Worm (Caenorhabditis elegans) whole organism, L4 larva: ENCODE measurements around the gene ops-1.

ENCODE experiments used
- aha-1 ChIP-seq: fragments of 150-350 bp; peaks from one replicate; lab custom pipeline; 2014; ENCODE audit warnings: missing biosample characterization, missing genetic modification characterization
- aly-2 ChIP-seq: sonication (generic microtip); optimal IDR thresholded peaks from 2 replicates; lab custom pipeline; 2018; ENCODE audit warnings: missing biosample characterization, missing genetic modification characterization
- daf-19 ChIP-seq: fragments of 200-800 bp; sonication (Bioruptor generic); conservative IDR thresholded peaks from 2 replicates; pipeline ENCODE4 v1.3.6; 2022; ENCODE audit warnings: missing genetic modification characterization, missing compliant biosample characterization
- duxl-1 ChIP-seq: sonication (generic microtip); optimal IDR thresholded peaks from 2 replicates; lab custom pipeline; 2016; ENCODE audit warnings: mild to moderate bottlenecking, missing genetic modification characterization, moderate library complexity, missing compliant biosample characterization; ENCODE audit not compliant: poor library complexity
- hif-1 ChIP-seq, 2 experiments: sonication (generic microtip); optimal IDR thresholded peaks; 2 replicates each; lab custom pipeline; 2016 to 2017; ENCODE audit warnings: missing compliant biosample characterization in 2 of 2, missing genetic modification characterization in 2 of 2, missing genetic modification reagents in 2 of 2, missing genotype in 2 of 2, mild to moderate bottlenecking in 1 of 2
- nhr-41 ChIP-seq: fragments of 200-800 bp; sonication (Bioruptor generic); IDR thresholded peaks from 2 replicates; pipeline ENCODE4 v1.3.6; 2022; ENCODE audit warnings: missing genetic modification reagents, missing genetic modification characterization, missing compliant biosample characterization
- nhr-76 ChIP-seq: fragments of 150-350 bp; optimal IDR thresholded peaks from 2 replicates; lab custom pipeline; 2014; ENCODE audit warnings: missing biosample characterization, missing genetic modification characterization
- snpc-4 ChIP-seq: fragments of 150-350 bp; optimal IDR thresholded peaks from 2 replicates; lab custom pipeline; 2014; ENCODE audit warnings: missing biosample characterization, missing genetic modification characterization
- unc-130 ChIP-seq: sonication (generic microtip); optimal IDR thresholded peaks from 2 replicates; lab custom pipeline; 2016; ENCODE audit warnings: missing genetic modification reagents, missing genetic modification characterization, missing compliant biosample characterization
- unc-39 ChIP-seq: sonication (generic microtip); optimal IDR thresholded peaks from 2 replicates; lab custom pipeline; 2017; ENCODE audit warnings: missing biosample characterization, missing genetic modification characterization
- unc-62 ChIP-seq, 3 experiments: fragments of 150-350 bp in 1 of 3; sonication (generic microtip); optimal IDR thresholded peaks in 2 of 3; peaks in 1 of 3; 1 replicate in 1 of 3; 2 replicates in 2 of 3; lab custom pipeline; 2014 to 2017; ENCODE audit warnings: missing biosample characterization in 3 of 3, missing genetic modification characterization in 3 of 3, missing genetic modification reagents in 3 of 3, missing genotype in 1 of 3
- zag-1 ChIP-seq: fragments of 150-350 bp; optimal IDR thresholded peaks from 2 replicates; lab custom pipeline; 2014; ENCODE audit warnings: missing biosample characterization, missing genetic modification characterization
- ztf-11 ChIP-seq: fragments of 150-350 bp; optimal IDR thresholded peaks from 2 replicates; lab custom pipeline; 2014; ENCODE audit warnings: missing biosample characterization, missing genetic modification characterization

DNA sequence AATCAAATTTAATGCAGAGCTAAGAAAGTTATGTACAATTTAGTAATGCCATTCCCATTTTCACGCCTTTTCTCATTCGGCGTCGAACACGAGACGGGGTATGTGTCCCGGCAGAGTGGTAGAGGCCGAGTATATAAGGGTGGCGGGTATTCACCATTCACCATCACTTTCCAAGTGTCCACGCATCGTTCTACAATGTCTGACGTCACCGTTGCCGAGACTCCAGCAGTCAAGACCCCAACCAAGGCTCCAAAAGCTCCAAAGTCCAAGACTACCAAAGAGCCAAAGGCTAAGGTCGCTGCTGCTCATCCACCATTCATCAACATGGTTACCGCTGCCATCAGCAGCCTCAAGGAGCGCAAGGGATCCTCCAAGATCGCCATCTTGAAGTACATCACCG is 9.9 kb upstream of the ops-1 start, which contains the start of gene hil-2:
- no peak for TF ChIP-seq unc-39 (tag; lab: Kevin White, UChicago)
- no peak for TF ChIP-seq ztf-11 (tag; lab: Kevin White, UChicago)
- TF ChIP-seq unc-62 (GFP tag; optimal IDR thresholded peaks at IDR 0.05 in 1 of 2; lab: Kevin White, UChicago), result peak in 1 of 2 experiments; percentile 66
- TF ChIP-seq unc-62 (tag; optimal IDR thresholded peaks at IDR 0.05; lab: Kevin White, UChicago), result no peak
- TF ChIP-seq duxl-1, result no peak
- no peak for TF ChIP-seq aha-1 (tag; lab: Kevin White, UChicago)
- no peak for TF ChIP-seq unc-130 (GFP tag; lab: Kevin White, UChicago)
- TF ChIP-seq snpc-4 (tag; lab: Kevin White, UChicago), result no peak
- TF ChIP-seq aly-2 (tag; lab: Kevin White, UChicago), result no peak
- no peak for TF ChIP-seq daf-19
- no peak for TF ChIP-seq nhr-41 (GFP tag; lab: Robert Waterston, UW)
- no peak for TF ChIP-seq nhr-76 (tag; lab: Kevin White, UChicago)
- no peak for TF ChIP-seq hif-1 (tag; optimal IDR thresholded peaks at IDR 0.05; lab: Kevin White, UChicago)
- TF ChIP-seq zag-1 (tag; lab: Kevin White, UChicago), result no peak
